Worm (Caenorhabditis elegans): ENCODE data around the gene F33H12.7.

Gene F33H12.7

DNA sequence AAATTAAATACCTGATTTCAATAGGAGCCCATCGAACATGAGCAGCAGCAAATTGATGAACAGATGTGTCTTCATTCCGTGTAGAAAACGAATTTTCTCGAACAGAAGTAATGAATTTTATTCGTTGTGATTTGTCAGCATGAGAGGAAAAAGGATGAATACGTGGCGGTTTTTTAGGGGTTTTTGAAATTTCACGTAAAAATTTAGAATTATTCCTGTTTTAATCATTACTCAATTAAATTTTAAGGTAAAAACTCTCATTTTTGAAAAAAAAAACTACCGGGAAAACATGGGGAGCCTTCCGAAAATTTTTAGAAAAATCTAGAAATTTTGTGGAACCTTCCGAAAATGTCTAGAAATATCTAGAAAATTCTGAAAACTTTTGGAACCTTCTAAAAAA, 49.0 kb downstream of the F33H12.7 start, which contains the start of gene K02F6.7:
TSS of gene K02F6.7 (minus strand) at position 101 of the 400 bp plus-strand sequence.
- TF ChIP-seq mml-1 (tag; optimal IDR thresholded peaks at IDR 0.05) (no peak), nhr-25 (tag; optimal IDR thresholded peaks at IDR 0.05) (no peak), lin-39 (tag; optimal IDR thresholded peaks at IDR 0.05) (no peak), nhr-67 (tag; optimal IDR thresholded peaks at IDR 0.05) (no peak), pqm-1 (tag; optimal IDR thresholded peaks at IDR 0.05) (no peak), ceh-9 (tag; optimal IDR thresholded peaks at IDR 0.05) (no peak)

Measured in whole organism, L3 larva.